Fruit fly (Drosophila melanogaster) whole organism, pupa: ENCODE results near the gene Pfdn4.
A peak's percentile ranks its signal among the peaks of the same experiment; 100 is the strongest.

Experiments used
- CG12605 ChIP-seq: fragments of 200-800 bp; sonication (Bioruptor generic); IDR thresholded peaks from 2 replicates; pipeline ENCODE4 v1.3.6; 2022; ENCODE audit warnings: missing biosample characterization, missing genetic modification characterization
- CG14655 ChIP-seq: fragments of 200-800 bp; sonication (Bioruptor generic); optimal IDR thresholded peaks from 3 replicates; lab custom pipeline; 2017; ENCODE audit warnings: mild to moderate bottlenecking, missing biosample characterization, missing genetic modification reagents, missing genetic modification characterization
- CG17806 ChIP-seq: fragments of 200-800 bp; sonication (Bioruptor generic); optimal IDR thresholded peaks from 2 replicates; lab custom pipeline; 2018; ENCODE audit warnings: missing biosample characterization, mild to moderate bottlenecking, missing genetic modification characterization, moderate library complexity
- CG34367 ChIP-seq: fragments of 200-800 bp; sonication (Bioruptor generic); optimal IDR thresholded peaks from 2 replicates; lab custom pipeline; 2018; ENCODE audit warnings: missing biosample characterization, mild to moderate bottlenecking, missing genetic modification characterization
- CG4496 ChIP-seq: fragments of 200-800 bp; sonication (Bioruptor generic); IDR thresholded peaks from 3 replicates; pipeline ENCODE4 v1.3.6; 2022; ENCODE audit warnings: missing biosample characterization, missing genetic modification characterization
- CG8301 ChIP-seq: fragments of 200-800 bp; sonication (Bioruptor generic); optimal IDR thresholded peaks from 2 replicates; lab custom pipeline; 2018; ENCODE audit warnings: missing biosample characterization, mild to moderate bottlenecking, missing genetic modification characterization
- EcR ChIP-seq: fragments of 200-800 bp; sonication (Bioruptor generic); optimal IDR thresholded peaks from 3 replicates; lab custom pipeline; 2019; ENCODE audit warnings: missing biosample characterization, missing genetic modification characterization, mild to moderate bottlenecking, moderate library complexity, missing genetic modification reagents
- Ets98B ChIP-seq: fragments of 200-800 bp; sonication (Bioruptor generic); IDR thresholded peaks from 2 replicates; pipeline ENCODE4 v1.3.6; 2022; ENCODE audit warnings: missing biosample characterization, missing genetic modification characterization
- Pif1A ChIP-seq: fragments of 200-800 bp; sonication (Bioruptor generic); optimal IDR thresholded peaks from 3 replicates; lab custom pipeline; 2016; ENCODE audit warnings: missing biosample characterization, missing genetic modification characterization
- fd96Ca ChIP-seq: fragments of 200-800 bp; sonication (Bioruptor generic); IDR thresholded peaks from 3 replicates; pipeline ENCODE4 v1.3.6; 2022; ENCODE audit warnings: missing biosample characterization, missing genetic modification characterization
- gl ChIP-seq: fragments of 200-800 bp; sonication (Bioruptor generic); optimal IDR thresholded peaks from 2 replicates; lab custom pipeline; 2018; ENCODE audit warnings: missing biosample characterization, mild to moderate bottlenecking, missing genetic modification characterization

DNA sequence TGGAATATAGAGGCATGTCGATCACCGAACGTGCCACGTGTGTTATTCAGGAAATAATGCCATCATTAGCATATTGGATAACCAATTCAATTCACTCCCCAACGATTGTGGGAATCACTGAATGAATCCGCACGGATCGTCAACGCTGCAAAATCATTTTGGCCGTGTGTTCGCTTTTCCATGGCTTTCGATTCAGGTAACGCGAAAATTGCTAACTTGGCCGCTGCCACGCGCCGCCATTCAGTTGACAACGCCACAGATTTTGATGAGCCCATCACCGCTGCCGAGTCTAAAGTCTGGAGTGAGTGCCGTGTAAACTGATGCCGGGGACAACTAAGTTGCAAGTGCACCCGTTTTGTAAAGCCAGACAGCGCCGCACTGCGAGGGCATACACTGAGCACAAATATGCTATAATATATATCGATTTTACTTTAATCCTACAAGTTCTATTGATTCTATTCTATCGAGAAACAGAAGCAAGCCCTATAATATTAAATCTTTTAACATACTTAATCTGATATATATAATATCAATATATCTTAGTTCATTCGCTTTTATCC is 18.0 kb downstream of the Pfdn4 start:
- TF ChIP-seq CG34367 (tag; lab: Kevin White, UChicago) = no peak
- no peak for TF ChIP-seq CG17806
- peak; percentile 35 for TF ChIP-seq CG8301 (tag; lab: Kevin White, UChicago)
- no peak for TF ChIP-seq fd96Ca
- no peak; the same call in 2 of the 3 replicates for TF ChIP-seq CG4496 (GFP tag; lab: Robert Waterston, UW)
- TF ChIP-seq Pif1A (GFP tag; lab: Kevin White, UChicago) = peak; percentile 11
- TF ChIP-seq CG14655 (GFP tag; lab: Kevin White, UChicago) = no peak
- no peak for TF ChIP-seq EcR
- no peak for TF ChIP-seq gl (tag; lab: Kevin White, UChicago)
- no peak for TF ChIP-seq Ets98B (GFP tag; lab: Robert Waterston, UW)
- TF ChIP-seq CG12605 (GFP tag; lab: Robert Waterston, UW) = no peak
